Worm (Caenorhabditis elegans): ENCODE data around the gene ccr-4.

ce11 chrIV:12335248-12335647 lies 26.1 kb upstream of the ccr-4 start:
- no peak for TF ChIP-seq hnd-1 (tag; optimal IDR thresholded peaks at IDR 0.05)
- TF ChIP-seq hmg-4 (GFP tag; optimal IDR thresholded peaks at IDR 0.05) = no peak
- no peak for TF ChIP-seq ama-1 (optimal IDR thresholded peaks at IDR 0.05)
